Worm (Caenorhabditis elegans) whole organism, late embryonic: Measurements from ENCODE around the gene gpc-1.
A peak's percentile ranks its signal among the peaks of the same experiment; 100 is the strongest.

Experiments used
- F13H6.1 ChIP-seq: sonication (generic microtip); optimal IDR thresholded peaks from 2 replicates; lab custom pipeline; 2016; ENCODE audit warnings: missing genetic modification characterization, missing compliant biosample characterization
- K02D7.2 ChIP-seq: sonication (generic microtip); optimal IDR thresholded peaks from 2 replicates; lab custom pipeline; 2017; ENCODE audit warnings: mild to moderate bottlenecking, missing genetic modification characterization, missing compliant biosample characterization
- T23F11.4 ChIP-seq: fragments of 200-800 bp; sonication (Bioruptor generic); optimal IDR thresholded peaks from 2 replicates; lab custom pipeline; 2018; ENCODE audit warnings: mild to moderate bottlenecking, missing genetic modification characterization, missing compliant biosample characterization
- ama-1 ChIP-seq: fragments of 150-350 bp; optimal IDR thresholded peaks from 2 replicates; lab custom pipeline; 2014
- ceh-14 ChIP-seq: sonication (generic microtip); optimal IDR thresholded peaks from 2 replicates; lab custom pipeline; 2016; ENCODE audit warnings: missing genotype, missing genetic modification characterization, missing compliant biosample characterization
- ceh-18 ChIP-seq: sonication (generic microtip); optimal IDR thresholded peaks from 2 replicates; lab custom pipeline; 2016; ENCODE audit warnings: missing genetic modification characterization, missing compliant biosample characterization
- ceh-19 ChIP-seq: fragments of 200-800 bp; sonication (Bioruptor generic); optimal IDR thresholded peaks from 2 replicates; lab custom pipeline; 2018; ENCODE audit warnings: mild to moderate bottlenecking, missing genetic modification characterization, missing compliant biosample characterization
- ceh-2 ChIP-seq: sonication (generic microtip); optimal IDR thresholded peaks from 2 replicates; lab custom pipeline; 2016; ENCODE audit warnings: missing genotype, missing genetic modification characterization, missing compliant biosample characterization
- ceh-22 ChIP-seq: sonication (generic microtip); optimal IDR thresholded peaks from 2 replicates; lab custom pipeline; 2017; ENCODE audit warnings: missing biosample characterization, missing genetic modification characterization
- ceh-30 ChIP-seq: fragments of 150-350 bp; optimal IDR thresholded peaks from 2 replicates; lab custom pipeline; 2014; ENCODE audit warnings: missing biosample characterization, missing genetic modification characterization
- ceh-9 ChIP-seq: sonication (generic microtip); optimal IDR thresholded peaks from 2 replicates; lab custom pipeline; 2016; ENCODE audit warnings: mild to moderate bottlenecking, missing genetic modification characterization, inconsistent platforms, missing compliant biosample characterization
- dve-1 ChIP-seq: sonication (generic microtip); optimal IDR thresholded peaks from 2 replicates; lab custom pipeline; 2017; ENCODE audit warnings: antibody characterized with exemption, mild to moderate bottlenecking, missing genetic modification characterization, missing compliant biosample characterization
- elt-2 ChIP-seq: sonication (generic microtip); optimal IDR thresholded peaks from 2 replicates; lab custom pipeline; 2016; ENCODE audit warnings: missing genetic modification reagents, missing genetic modification characterization, missing compliant biosample characterization
- ets-4 ChIP-seq: sonication (generic microtip); optimal IDR thresholded peaks from 2 replicates; lab custom pipeline; 2016; ENCODE audit warnings: missing genetic modification characterization, missing compliant biosample characterization
- fkh-10 ChIP-seq: fragments of 150-350 bp; optimal IDR thresholded peaks from 2 replicates; lab custom pipeline; 2014; ENCODE audit warnings: missing biosample characterization, missing genetic modification reagents, missing genetic modification characterization
- fkh-6 ChIP-seq: sonication (generic microtip); optimal IDR thresholded peaks from 2 replicates; lab custom pipeline; 2016; ENCODE audit warnings: missing genetic modification characterization, missing compliant biosample characterization
- gmeb-2 ChIP-seq: sonication (generic microtip); optimal IDR thresholded peaks from 2 replicates; lab custom pipeline; 2016; ENCODE audit warnings: missing genetic modification characterization, inconsistent platforms, missing compliant biosample characterization
- hlh-15 ChIP-seq: sonication (generic microtip); optimal IDR thresholded peaks from 2 replicates; lab custom pipeline; 2016; ENCODE audit warnings: missing genetic modification characterization, missing compliant biosample characterization
- hlh-30 ChIP-seq: sonication (generic microtip); optimal IDR thresholded peaks from 2 replicates; lab custom pipeline; 2017; ENCODE audit warnings: antibody characterized with exemption, missing genetic modification characterization, missing compliant biosample characterization; ENCODE audit not compliant: insufficient read depth
- hlh-6 ChIP-seq: sonication (generic microtip); optimal IDR thresholded peaks from 2 replicates; lab custom pipeline; 2016; ENCODE audit warnings: missing genotype, missing genetic modification characterization, missing compliant biosample characterization
- hlh-8 ChIP-seq: sonication (generic microtip); optimal IDR thresholded peaks from 2 replicates; lab custom pipeline; 2016; ENCODE audit warnings: missing genotype, missing genetic modification characterization, missing compliant biosample characterization
- madf-2 ChIP-seq: sonication (generic microtip); optimal IDR thresholded peaks from 2 replicates; lab custom pipeline; 2017; ENCODE audit warnings: missing genetic modification characterization, missing compliant biosample characterization
- nfya-1 ChIP-seq: sonication (generic microtip); optimal IDR thresholded peaks from 2 replicates; lab custom pipeline; 2017; ENCODE audit warnings: missing genetic modification characterization, mild to moderate bottlenecking, missing compliant biosample characterization, antibody characterized with exemption, moderate library complexity
- nhr-232 ChIP-seq: sonication (generic microtip); optimal IDR thresholded peaks from 2 replicates; lab custom pipeline; 2016; ENCODE audit warnings: missing genetic modification characterization, missing compliant biosample characterization
- pag-3 ChIP-seq: sonication (generic microtip); optimal IDR thresholded peaks from 2 replicates; lab custom pipeline; 2016; ENCODE audit warnings: missing compliant biosample characterization, missing genetic modification characterization, borderline replicate concordance
- pha-2 ChIP-seq: sonication (generic microtip); optimal IDR thresholded peaks from 2 replicates; lab custom pipeline; 2017; ENCODE audit warnings: mild to moderate bottlenecking, missing genetic modification characterization, missing compliant biosample characterization
- pha-4 ChIP-seq: fragments of 150-350 bp; optimal IDR thresholded peaks from 2 replicates; lab custom pipeline; 2018; ENCODE audit warnings: missing biosample characterization, missing genetic modification reagents, missing genetic modification characterization
- pqm-1 ChIP-seq: sonication (generic microtip); optimal IDR thresholded peaks from 2 replicates; lab custom pipeline; 2016; ENCODE audit warnings: missing genetic modification characterization, missing compliant biosample characterization
- ref-2 ChIP-seq: sonication (generic microtip); optimal IDR thresholded peaks from 2 replicates; lab custom pipeline; 2016; ENCODE audit warnings: missing genetic modification characterization, missing compliant biosample characterization
- rnt-1 ChIP-seq: sonication (generic microtip); optimal IDR thresholded peaks from 2 replicates; lab custom pipeline; 2016; ENCODE audit warnings: missing genetic modification characterization, missing compliant biosample characterization
- tbx-2 ChIP-seq: sonication (generic microtip); optimal IDR thresholded peaks from 2 replicates; lab custom pipeline; 2016; ENCODE audit warnings: missing genetic modification characterization, missing compliant biosample characterization
- ttx-3 ChIP-seq: sonication (generic microtip); optimal IDR thresholded peaks from 2 replicates; lab custom pipeline; 2016; ENCODE audit warnings: missing genetic modification reagents, missing genetic modification characterization, missing compliant biosample characterization
- unc-3 ChIP-seq, 2 experiments: fragments of 200-800 bp in 1 of 2; sonication (Bioruptor generic) in 1 of 2; sonication (generic microtip) in 1 of 2; conservative IDR thresholded peaks in 1 of 2; optimal IDR thresholded peaks in 1 of 2; 2 replicates each; pipeline versions ENCODE4 v1.3.6 to Lab custom; 2016 to 2022; ENCODE audit warnings: missing compliant biosample characterization in 2 of 2, missing genetic modification characterization in 2 of 2, missing genetic modification reagents in 1 of 2
- unc-42 ChIP-seq: sonication (generic microtip); optimal IDR thresholded peaks from 2 replicates; lab custom pipeline; 2016; ENCODE audit warnings: missing genotype, missing genetic modification characterization, missing compliant biosample characterization
- unc-55 ChIP-seq: sonication (generic microtip); optimal IDR thresholded peaks from 2 replicates; lab custom pipeline; 2017; ENCODE audit warnings: missing biosample characterization, missing genetic modification reagents, missing genetic modification characterization
- unc-86 ChIP-seq: sonication (generic microtip); optimal IDR thresholded peaks from 2 replicates; lab custom pipeline; 2016; ENCODE audit warnings: missing genetic modification characterization, missing compliant biosample characterization
- zip-5 ChIP-seq: sonication (generic microtip); optimal IDR thresholded peaks from 2 replicates; lab custom pipeline; 2016; ENCODE audit warnings: missing genetic modification characterization, missing compliant biosample characterization
- ztf-16 ChIP-seq: sonication (generic microtip); optimal IDR thresholded peaks from 2 replicates; lab custom pipeline; 2017; ENCODE audit warnings: missing genetic modification characterization, missing compliant biosample characterization

gpc-1 gene

ce11 chrX:12874798-12875342 lies 9.9 kb downstream of the gpc-1 start:
- no peak for TF ChIP-seq unc-42
- TF ChIP-seq pha-2 (tag; lab: Kevin White, UChicago), result no peak
- peak; percentile 9 for TF ChIP-seq elt-2 (tag; lab: Kevin White, UChicago)

- TF ChIP-seq elt-2 (tag; lab: Kevin White, UChicago), result peak; percentile 29
- no peak for TF ChIP-seq hlh-15 (tag; lab: Kevin White, UChicago)
Measured at ce11 chrX:12873688-12874364, 11.0 kb downstream of the gpc-1 start.

ce11 chrX:12872022-12872888 lies 12.5 kb downstream of the gpc-1 start:
- TF ChIP-seq pag-3 (tag; lab: Kevin White, UChicago) (no peak), rnt-1 (tag; lab: Kevin White, UChicago) (peak; percentile 1), ceh-18 (tag; lab: Kevin White, UChicago) (peak; percentile 78), unc-55 (GFP tag; lab: Kevin White, UChicago) (peak; percentile 56), hlh-15 (tag; lab: Kevin White, UChicago) (no peak), pha-2 (tag; lab: Kevin White, UChicago) (no peak), nfya-1 (peak; percentile 37), hlh-6 (tag; lab: Kevin White, UChicago) (no peak), elt-2 (tag; lab: Kevin White, UChicago) (peak; percentile 97), ets-4 (tag; lab: Kevin White, UChicago) (peak; percentile 41), F13H6.1 (peak; percentile 18), dve-1 (tag; lab: Kevin White, UChicago) (peak; percentile 80), tbx-2 (tag; lab: Kevin White, UChicago) (peak; percentile 60), pqm-1 (tag; lab: Kevin White, UChicago) (peak; percentile 89), hlh-30 (tag; lab: Kevin White, UChicago) (peak; percentile 44)

- TF ChIP-seq ceh-19 (GFP tag; lab: Kevin White, UChicago) (no peak), ceh-22 (no peak), hlh-6 (tag; lab: Kevin White, UChicago) (no peak), dve-1 (tag; lab: Kevin White, UChicago) (no peak), ceh-14 (tag; lab: Kevin White, UChicago) (no peak), ceh-9 (tag; lab: Kevin White, UChicago) (no peak), nhr-232 (tag; lab: Kevin White, UChicago) (no peak), fkh-10 (GFP tag; lab: Kevin White, UChicago) (no peak), hlh-15 (tag; lab: Kevin White, UChicago) (no peak), K02D7.2 (tag; lab: Kevin White, UChicago) (no peak), ztf-16 (no peak), ets-4 (tag; lab: Kevin White, UChicago) (no peak)
- TF ChIP-seq, all 69 proteins: peak for 0
Measured at ce11 chrX:12869827-12870394, 14.9 kb downstream of the gpc-1 start.

- TF ChIP-seq T23F11.4 (no peak), ceh-30 (tag; lab: Kevin White, UChicago) (no peak)
Measured at ce11 chrX:12869412-12869811, 15.4 kb downstream of the gpc-1 start.

ce11 chrX:12863796-12864195 lies 21.0 kb downstream of the gpc-1 start, which contains the start of gene T14G8.4:
Gene T14G8.4, minus strand, starts transcription at chrX:12863896.
- TF ChIP-seq zip-5 (no peak), unc-86 (tag; lab: Kevin White, UChicago) (no peak), ttx-3 (tag; lab: Kevin White, UChicago) (no peak), ceh-2 (tag; lab: Kevin White, UChicago) (no peak), unc-3 (GFP tag; conservative IDR thresholded peaks at IDR 0.05; lab: Robert Waterston, UW) (no peak), unc-3 (tag; optimal IDR thresholded peaks at IDR 0.05; lab: Kevin White, UChicago) (no peak), T23F11.4 (no peak), ref-2 (tag; lab: Kevin White, UChicago) (no peak), gmeb-2 (tag; lab: Kevin White, UChicago) (no peak), hlh-8 (tag; lab: Kevin White, UChicago) (no peak), ama-1 (lab: Kevin White, UChicago) (no peak), madf-2 (tag; lab: Kevin White, UChicago) (no peak), fkh-6 (tag; lab: Kevin White, UChicago) (no peak), tbx-2 (tag; lab: Kevin White, UChicago) (no peak), pha-4 (tag; lab: Kevin White, UChicago) (no peak), hlh-30 (tag; lab: Kevin White, UChicago) (no peak), rnt-1 (tag; lab: Kevin White, UChicago) (no peak)
